Worm (Caenorhabditis elegans): ENCODE measurements around the gene galt-1.

DNA sequence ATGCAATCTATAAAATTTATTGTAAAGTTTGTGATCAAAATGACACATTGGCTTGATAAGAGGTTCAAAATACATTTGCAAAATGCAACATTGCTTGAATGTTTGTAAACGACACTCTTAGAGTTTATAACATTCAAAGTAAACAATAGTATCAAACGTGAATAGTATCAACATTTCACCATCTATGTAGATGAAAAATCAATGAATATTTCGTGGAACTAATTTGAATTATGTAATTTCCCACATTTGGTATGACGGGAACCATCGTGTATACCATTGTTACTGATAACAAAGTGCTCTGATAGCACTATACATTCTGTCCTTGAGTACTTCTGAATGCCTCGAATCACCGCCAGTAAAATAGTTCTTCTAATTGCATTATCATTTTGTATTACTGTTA, at the start of gene galt-1:
- no peak for TF ChIP-seq dao-5 (tag; optimal IDR thresholded peaks at IDR 0.05)
- TF ChIP-seq him-1 (tag; optimal IDR thresholded peaks at IDR 0.05): no peak
